Worm (Caenorhabditis elegans) whole organism, L4 larva: ENCODE data around the gene T28C12.2.

ENCODE experiments used
- F10B5.3 ChIP-seq: sonication (generic microtip); optimal IDR thresholded peaks from 2 replicates; lab custom pipeline; 2016; ENCODE audit warnings: mild to moderate bottlenecking, missing genetic modification characterization, missing compliant biosample characterization
- F26F4.8 ChIP-seq: fragments of 200-800 bp; sonication (Bioruptor generic); conservative IDR thresholded peaks from 2 replicates; pipeline ENCODE4 v1.3.6; 2022; ENCODE audit warnings: missing genetic modification characterization, missing compliant biosample characterization
- F37D6.2 ChIP-seq: sonication (generic microtip); optimal IDR thresholded peaks from 2 replicates; lab custom pipeline; 2016; ENCODE audit warnings: mild to moderate bottlenecking, missing genetic modification characterization, missing compliant biosample characterization
- F44E2.7 ChIP-seq: fragments of 200-800 bp; sonication (Bioruptor generic); IDR thresholded peaks from 2 replicates; pipeline ENCODE4 v2.1.2; 2022; ENCODE audit warnings: missing genetic modification characterization, missing compliant biosample characterization
- T20F7.1 ChIP-seq: fragments of 200-800 bp; sonication (Bioruptor generic); optimal IDR thresholded peaks from 2 replicates; lab custom pipeline; 2018; ENCODE audit warnings: mild to moderate bottlenecking, missing genetic modification characterization, missing compliant biosample characterization
- Y48G9A.11 ChIP-seq: fragments of 200-800 bp; sonication (Bioruptor generic); IDR thresholded peaks from 2 replicates; pipeline ENCODE4 v1.3.6; 2022; ENCODE audit warnings: missing genetic modification reagents, missing genetic modification characterization, missing compliant biosample characterization
- Y5F2A.4 ChIP-seq: fragments of 200-800 bp; sonication (Bioruptor generic); optimal IDR thresholded peaks from 2 replicates; lab custom pipeline; 2018; ENCODE audit warnings: mild to moderate bottlenecking, missing genetic modification characterization, missing compliant biosample characterization
- aly-2 ChIP-seq: sonication (generic microtip); optimal IDR thresholded peaks from 2 replicates; lab custom pipeline; 2018; ENCODE audit warnings: missing biosample characterization, missing genetic modification characterization
- ceh-28 ChIP-seq: fragments of 150-350 bp; optimal IDR thresholded peaks from 2 replicates; lab custom pipeline; 2014; ENCODE audit warnings: missing biosample characterization, missing genetic modification reagents, missing genetic modification characterization
- ceh-32 ChIP-seq: sonication (generic microtip); optimal IDR thresholded peaks from 2 replicates; lab custom pipeline; 2016; ENCODE audit warnings: mild to moderate bottlenecking, missing genetic modification characterization, missing compliant biosample characterization; ENCODE audit not compliant: poor library complexity
- daf-19 ChIP-seq: fragments of 200-800 bp; sonication (Bioruptor generic); conservative IDR thresholded peaks from 2 replicates; pipeline ENCODE4 v1.3.6; 2022; ENCODE audit warnings: missing genetic modification characterization, missing compliant biosample characterization
- dmd-6 ChIP-seq: fragments of 200-800 bp; sonication (Bioruptor generic); IDR thresholded peaks from 2 replicates; pipeline ENCODE4 v1.3.6; 2022; ENCODE audit warnings: missing genetic modification reagents, missing genetic modification characterization, missing compliant biosample characterization
- dve-1 ChIP-seq: sonication (generic microtip); optimal IDR thresholded peaks from 2 replicates; lab custom pipeline; 2017; ENCODE audit warnings: antibody characterized with exemption, mild to moderate bottlenecking, missing genetic modification characterization, missing compliant biosample characterization; ENCODE audit not compliant: insufficient read depth
- fkh-10 ChIP-seq: fragments of 150-350 bp; optimal IDR thresholded peaks from 2 replicates; lab custom pipeline; 2014; ENCODE audit warnings: missing biosample characterization, missing genetic modification reagents, missing genetic modification characterization
- gei-8 ChIP-seq: fragments of 200-800 bp; sonication (Bioruptor generic); optimal IDR thresholded peaks from 2 replicates; lab custom pipeline; 2018; ENCODE audit warnings: mild to moderate bottlenecking, missing genetic modification characterization, missing compliant biosample characterization
- hlh-30 ChIP-seq: sonication (generic microtip); optimal IDR thresholded peaks from 2 replicates; lab custom pipeline; 2017; ENCODE audit warnings: antibody characterized with exemption, mild to moderate bottlenecking, missing genetic modification characterization, missing compliant biosample characterization; ENCODE audit not compliant: insufficient read depth
- lin-1 ChIP-seq: fragments of 200-800 bp; sonication (Bioruptor generic); IDR thresholded peaks from 2 replicates; pipeline ENCODE4 v1.3.6; 2022; ENCODE audit warnings: missing genetic modification reagents, missing genetic modification characterization, missing compliant biosample characterization
- lin-13 ChIP-seq: fragments of 150-350 bp; optimal IDR thresholded peaks from 2 replicates; lab custom pipeline; 2014; ENCODE audit warnings: missing biosample characterization, missing genetic modification reagents, missing genetic modification characterization
- lin-15B ChIP-seq: fragments of 150-350 bp; sonication (generic microtip); optimal IDR thresholded peaks from 3 replicates; lab custom pipeline; 2014; ENCODE audit warnings: missing biosample characterization, missing genetic modification characterization
- lin-29 ChIP-seq: fragments of 200-800 bp; sonication (Bioruptor generic); IDR thresholded peaks from 2 replicates; pipeline ENCODE4 v1.3.6; 2022; ENCODE audit warnings: missing genetic modification reagents, missing genetic modification characterization, missing compliant biosample characterization
- lin-38 ChIP-seq: fragments of 200-800 bp; sonication (Bioruptor generic); IDR thresholded peaks from 2 replicates; pipeline ENCODE4 v1.3.6; 2022; ENCODE audit warnings: missing genetic modification reagents, missing genetic modification characterization, missing compliant biosample characterization
- lir-3 ChIP-seq: sonication (generic microtip); optimal IDR thresholded peaks from 2 replicates; lab custom pipeline; 2016; ENCODE audit warnings: mild to moderate bottlenecking, missing genetic modification characterization, missing compliant biosample characterization
- madf-9 ChIP-seq: fragments of 200-800 bp; sonication (Bioruptor generic); conservative IDR thresholded peaks from 2 replicates; pipeline ENCODE4 v1.3.6; 2022; ENCODE audit warnings: missing genetic modification reagents, missing genetic modification characterization, missing compliant biosample characterization
- mdt-29 ChIP-seq: fragments of 200-800 bp; sonication (Bioruptor generic); IDR thresholded peaks from 2 replicates; pipeline ENCODE4 v1.3.6; 2022; ENCODE audit warnings: missing genetic modification reagents, missing genetic modification characterization, missing compliant biosample characterization
- mep-1 ChIP-seq: fragments of 150-350 bp; sonication (generic microtip); optimal IDR thresholded peaks from 3 replicates; lab custom pipeline; 2014; ENCODE audit warnings: missing biosample characterization, missing genetic modification characterization
- mes-2 ChIP-seq: sonication (generic microtip); optimal IDR thresholded peaks from 2 replicates; lab custom pipeline; 2016; ENCODE audit warnings: missing genotype, mild to moderate bottlenecking, missing genetic modification characterization, missing compliant biosample characterization; ENCODE audit not compliant: poor library complexity, severe bottlenecking
- mxl-2 ChIP-seq: fragments of 200-800 bp; sonication (Bioruptor generic); conservative IDR thresholded peaks from 2 replicates; pipeline ENCODE4 v1.3.6; 2022; ENCODE audit warnings: missing genetic modification reagents, missing genetic modification characterization, missing compliant biosample characterization
- mxl-3 ChIP-seq: fragments of 200-800 bp; sonication (Bioruptor generic); optimal IDR thresholded peaks from 2 replicates; lab custom pipeline; 2018; ENCODE audit warnings: mild to moderate bottlenecking, missing genetic modification characterization, missing compliant biosample characterization
- nhr-102 ChIP-seq: sonication (generic microtip); optimal IDR thresholded peaks from 2 replicates; lab custom pipeline; 2016; ENCODE audit warnings: mild to moderate bottlenecking, missing genetic modification characterization, moderate library complexity, missing compliant biosample characterization
- nhr-11 ChIP-seq: fragments of 150-350 bp; optimal IDR thresholded peaks from 2 replicates; lab custom pipeline; 2014; ENCODE audit warnings: missing biosample characterization, missing genetic modification characterization
- nhr-111 ChIP-seq: fragments of 200-800 bp; sonication (Bioruptor generic); optimal IDR thresholded peaks from 2 replicates; lab custom pipeline; 2018; ENCODE audit warnings: mild to moderate bottlenecking, missing genetic modification characterization, missing compliant biosample characterization
- nhr-237 ChIP-seq: sonication (generic microtip); optimal IDR thresholded peaks from 2 replicates; lab custom pipeline; 2017; ENCODE audit warnings: missing biosample characterization, missing genetic modification characterization
- nhr-25 ChIP-seq: sonication (generic microtip); optimal IDR thresholded peaks from 2 replicates; lab custom pipeline; 2017; ENCODE audit warnings: missing genetic modification characterization, mild to moderate bottlenecking, missing compliant biosample characterization, antibody characterized with exemption, moderate library complexity, borderline replicate concordance; ENCODE audit not compliant: insufficient read depth
- nhr-41 ChIP-seq: fragments of 200-800 bp; sonication (Bioruptor generic); IDR thresholded peaks from 2 replicates; pipeline ENCODE4 v1.3.6; 2022; ENCODE audit warnings: missing genetic modification reagents, missing genetic modification characterization, missing compliant biosample characterization
- nhr-42 ChIP-seq: fragments of 200-800 bp; sonication (Bioruptor generic); IDR thresholded peaks from 2 replicates; pipeline ENCODE4 v1.3.6; 2022; ENCODE audit warnings: missing genetic modification characterization, missing compliant biosample characterization
- nhr-48 ChIP-seq: sonication (generic microtip); optimal IDR thresholded peaks from 2 replicates; lab custom pipeline; 2016; ENCODE audit warnings: mild to moderate bottlenecking, missing genetic modification characterization, missing compliant biosample characterization
- nhr-6 ChIP-seq: fragments of 150-350 bp; optimal IDR thresholded peaks from 2 replicates; lab custom pipeline; 2014; ENCODE audit warnings: missing biosample characterization, missing genetic modification characterization
- pqm-1 ChIP-seq: sonication (generic microtip); optimal IDR thresholded peaks from 2 replicates; lab custom pipeline; 2017; ENCODE audit warnings: missing biosample characterization, missing genetic modification characterization
- saeg-2 ChIP-seq: fragments of 200-800 bp; sonication (Bioruptor generic); IDR thresholded peaks from 2 replicates; pipeline ENCODE4 v1.3.6; 2022; ENCODE audit warnings: missing genetic modification reagents, missing genetic modification characterization, missing compliant biosample characterization
- set-16 ChIP-seq: fragments of 200-800 bp; sonication (Bioruptor generic); IDR thresholded peaks from 2 replicates; pipeline ENCODE4 v1.3.6; 2022; ENCODE audit warnings: missing genetic modification reagents, missing genetic modification characterization, missing compliant biosample characterization
- snpc-4 ChIP-seq: fragments of 150-350 bp; optimal IDR thresholded peaks from 2 replicates; lab custom pipeline; 2014; ENCODE audit warnings: missing biosample characterization, missing genetic modification characterization
- spr-3 ChIP-seq: fragments of 200-800 bp; sonication (Bioruptor generic); optimal IDR thresholded peaks from 2 replicates; lab custom pipeline; 2018; ENCODE audit warnings: mild to moderate bottlenecking, missing genetic modification characterization, missing compliant biosample characterization
- tag-97 ChIP-seq: fragments of 200-800 bp; sonication (Bioruptor generic); IDR thresholded peaks from 2 replicates; pipeline ENCODE4 v1.3.6; 2022; ENCODE audit warnings: missing genetic modification characterization, missing compliant biosample characterization
- zfp-3 ChIP-seq: fragments of 200-800 bp; sonication (Bioruptor generic); conservative IDR thresholded peaks from 2 replicates; pipeline ENCODE4 v1.3.6; 2022; ENCODE audit warnings: missing genetic modification reagents, missing genetic modification characterization, missing compliant biosample characterization
- zip-2 ChIP-seq: fragments of 150-350 bp; optimal IDR thresholded peaks from 2 replicates; lab custom pipeline; 2014; ENCODE audit warnings: missing biosample characterization, missing genetic modification characterization
- ztf-7 ChIP-seq: fragments of 150-350 bp; optimal IDR thresholded peaks from 2 replicates; lab custom pipeline; 2014; ENCODE audit warnings: missing biosample characterization, missing genetic modification characterization

The T28C12.2 gene

ce11 chrV:6335226-6335625 lies 6.2 kb downstream of the T28C12.2 start (continued):
- TF ChIP-seq daf-19 (peak; percentile 84), Y48G9A.11 (GFP tag; lab: Robert Waterston, UW) (peak; percentile 81; the same call in 1 of the 2 replicates), lin-13 (peak; percentile 13)
- TF ChIP-seq, all 104 proteins: peak for 38

- TF ChIP-seq ceh-28 (tag; lab: Kevin White, UChicago) (no peak), tag-97 (no peak), madf-9 (GFP tag; lab: Robert Waterston, UW) (no peak), nhr-6 (tag; lab: Kevin White, UChicago) (no peak), T20F7.1 (GFP tag; lab: Kevin White, UChicago) (no peak), spr-3 (GFP tag; lab: Kevin White, UChicago) (no peak), lin-29 (GFP tag; lab: Robert Waterston, UW) (no peak), F44E2.7 (GFP tag; lab: Robert Waterston, UW) (no peak), lin-15B (no peak), pqm-1 (tag; lab: Kevin White, UChicago) (no peak), F10B5.3 (tag; lab: Kevin White, UChicago) (no peak), gei-8 (GFP tag; lab: Kevin White, UChicago) (no peak), lin-13 (no peak), F26F4.8 (GFP tag; lab: Robert Waterston, UW) (no peak), nhr-48 (tag; lab: Kevin White, UChicago) (no peak), saeg-2 (no peak), nhr-111 (GFP tag; lab: Kevin White, UChicago) (no peak), mes-2 (tag; lab: Kevin White, UChicago) (no peak), nhr-25 (tag; lab: Kevin White, UChicago) (no peak), zip-2 (no peak)
These were observed 7.1 kb downstream of the T28C12.2 start, which contains the start of gene T28C12.6 for ce11 chrV:6336108-6336507. TSS of gene T28C12.6 (minus strand) at chrV:6336119.

- TF ChIP-seq gei-8 (GFP tag; lab: Kevin White, UChicago): no peak
- peak; percentile 10 for TF ChIP-seq hlh-30 (tag; lab: Kevin White, UChicago)
- TF ChIP-seq fkh-10 (GFP tag; lab: Kevin White, UChicago): no peak
- no peak for TF ChIP-seq F44E2.7 (GFP tag; lab: Robert Waterston, UW)
- TF ChIP-seq daf-19: no peak
- no peak for TF ChIP-seq lin-1 (GFP tag; lab: Robert Waterston, UW)
- TF ChIP-seq nhr-42 (GFP tag; lab: Robert Waterston, UW): no peak
- TF ChIP-seq mdt-29: no peak
- TF ChIP-seq snpc-4 (tag; lab: Kevin White, UChicago): no peak
- no peak for TF ChIP-seq lin-38 (GFP tag; lab: Robert Waterston, UW)
- TF ChIP-seq Y5F2A.4 (GFP tag; lab: Kevin White, UChicago): no peak
- TF ChIP-seq nhr-11 (tag; lab: Kevin White, UChicago): no peak
- no peak for TF ChIP-seq nhr-25 (tag; lab: Kevin White, UChicago)
- TF ChIP-seq lir-3: no peak
- peak; percentile 7 for TF ChIP-seq mes-2 (tag; lab: Kevin White, UChicago)
- no peak for TF ChIP-seq dmd-6 (GFP tag; lab: Robert Waterston, UW)
- no peak for TF ChIP-seq aly-2 (tag; lab: Kevin White, UChicago)
- TF ChIP-seq madf-9 (GFP tag; lab: Robert Waterston, UW): no peak
- no peak for TF ChIP-seq F37D6.2 (tag; lab: Kevin White, UChicago)
- TF ChIP-seq nhr-41: no peak
- no peak for TF ChIP-seq ceh-32 (tag; lab: Kevin White, UChicago)
- TF ChIP-seq ztf-7 (tag; lab: Kevin White, UChicago): no peak
- no peak for TF ChIP-seq nhr-237
- no peak for TF ChIP-seq mep-1
- TF ChIP-seq dve-1 (tag; lab: Kevin White, UChicago): no peak
- no peak for TF ChIP-seq nhr-102 (tag; lab: Kevin White, UChicago)
- TF ChIP-seq lin-29 (GFP tag; lab: Robert Waterston, UW): no peak
- no peak for TF ChIP-seq mxl-3 (GFP tag; lab: Kevin White, UChicago)
- TF ChIP-seq Y48G9A.11 (GFP tag; lab: Robert Waterston, UW): no peak
- no peak for TF ChIP-seq mxl-2
- no peak for TF ChIP-seq tag-97
- no peak for TF ChIP-seq zfp-3 (GFP tag; lab: Robert Waterston, UW)
- 0 out of 2 replicates have a peak, but pooled peaks have one; percentile 8 for TF ChIP-seq set-16 (GFP tag; lab: Robert Waterston, UW)
These were observed 12.2 kb downstream of the T28C12.2 start for ce11 chrV:6341078-6341638.
